Worm (Caenorhabditis elegans): ENCODE data around the gene mks-3.

Gene mks-3

ce11 chrII:7558864-7559263 lies 24.6 kb downstream of the mks-3 start:
- no peak for TF ChIP-seq dox-1 (GFP tag; IDR thresholded peaks at IDR 0.05)
- TF ChIP-seq madf-3 (GFP tag; IDR thresholded peaks at IDR 0.05) = no peak
- no peak for TF ChIP-seq F23B12.7 (tag; optimal IDR thresholded peaks at IDR 0.05; ENCODE audit: insufficient read depth)
- TF ChIP-seq lin-35 (GFP tag; optimal IDR thresholded peaks at IDR 0.05) = no peak
- no peak for TF ChIP-seq hmg-20 (GFP tag; IDR thresholded peaks at IDR 0.05)
- TF ChIP-seq ceh-27 (GFP tag; optimal IDR thresholded peaks at IDR 0.05) = no peak
- TF ChIP-seq tbp1 (GFP tag; optimal IDR thresholded peaks at IDR 0.05) = no peak
- TF ChIP-seq Y56A3A.18 (GFP tag; IDR thresholded peaks at IDR 0.05) = no peak
- TF ChIP-seq unc-130 (GFP tag; optimal IDR thresholded peaks at IDR 0.05) = no peak
- no peak for TF ChIP-seq dpl-1 (GFP tag; optimal IDR thresholded peaks at IDR 0.05)
- no peak for TF ChIP-seq nfyb-1 (GFP tag; IDR thresholded peaks at IDR 0.05)
- TF ChIP-seq C06A6.2 (GFP tag; conservative IDR thresholded peaks at IDR 0.05) = no peak
- TF ChIP-seq ceh-79 (tag; optimal IDR thresholded peaks at IDR 0.05) = no peak
- TF ChIP-seq lsl-1 (GFP tag; optimal IDR thresholded peaks at IDR 0.05) = no peak
- TF ChIP-seq T26A5.8 (tag; optimal IDR thresholded peaks at IDR 0.05) = no peak
- no peak for TF ChIP-seq let-607 (tag; optimal IDR thresholded peaks at IDR 0.05)

ce11 chrII:7557981-7558380 lies 25.5 kb downstream of the mks-3 start:
- TF ChIP-seq snpc-1.1 (tag; optimal IDR thresholded peaks at IDR 0.05; ENCODE audit: insufficient read depth) (no peak), unc-62 (GFP tag; optimal IDR thresholded peaks at IDR 0.05) (peak; percentile 21), nhr-80 (tag; optimal IDR thresholded peaks at IDR 0.05) (peak; percentile 89)

ce11 chrII:7555454-7555853 lies 28.0 kb downstream of the mks-3 start, which contains the start of gene ZK1290.14:
TSS of gene ZK1290.14 (minus strand) at chrII:7555592.
- TF ChIP-seq K12H6.12 (tag; optimal IDR thresholded peaks at IDR 0.05) (no peak), rcor-1 (GFP tag; IDR thresholded peaks at IDR 0.05) (no peak), madf-3 (GFP tag; IDR thresholded peaks at IDR 0.05) (no peak), ceh-91 (GFP tag; IDR thresholded peaks at IDR 0.05) (no peak), bed-1 (GFP tag; IDR thresholded peaks at IDR 0.05) (no peak), attf-3 (GFP tag; conservative IDR thresholded peaks at IDR 0.05) (no peak), atf-7 (tag; optimal IDR thresholded peaks at IDR 0.05) (no peak), ceh-40 (GFP tag; IDR thresholded peaks at IDR 0.05) (no peak), T26A5.8 (tag; optimal IDR thresholded peaks at IDR 0.05) (no peak), F33H1.4 (GFP tag; IDR thresholded peaks at IDR 0.05) (no peak), dox-1 (GFP tag; IDR thresholded peaks at IDR 0.05) (no peak), T07F8.4 (tag; optimal IDR thresholded peaks at IDR 0.05) (no peak), ztf-22 (GFP tag; optimal IDR thresholded peaks at IDR 0.05) (no peak), attf-5 (GFP tag; optimal IDR thresholded peaks at IDR 0.05) (no peak), egrh-3 (GFP tag; IDR thresholded peaks at IDR 0.05) (no peak), ztf-25 (GFP tag; IDR thresholded peaks at IDR 0.05) (no peak), hsf-1 (GFP tag; IDR thresholded peaks at IDR 0.05) (no peak)

- no peak for TF ChIP-seq ztf-3 (GFP tag; optimal IDR thresholded peaks at IDR 0.05)
- TF ChIP-seq madf-10 (tag; optimal IDR thresholded peaks at IDR 0.05) = peak; percentile 36
- TF ChIP-seq lin-40 (tag; optimal IDR thresholded peaks at IDR 0.05) = peak; percentile 2
- 0 out of 2 replicates have a peak, but pooled peaks have one; percentile 13 for TF ChIP-seq nfyb-1 (GFP tag; IDR thresholded peaks at IDR 0.05)
- TF ChIP-seq dox-1 (GFP tag; IDR thresholded peaks at IDR 0.05) = peak; percentile 69
- peak; percentile 23 for TF ChIP-seq nhr-90 (tag; optimal IDR thresholded peaks at IDR 0.05)
- no peak for TF ChIP-seq ztf-18 (tag; optimal IDR thresholded peaks at IDR 0.05)
- TF ChIP-seq dpff-1 (tag; optimal IDR thresholded peaks at IDR 0.05) = no peak
- TF ChIP-seq nhr-80 (tag; optimal IDR thresholded peaks at IDR 0.05) = peak; percentile 97
- peak; percentile 10 for TF ChIP-seq attf-5 (GFP tag; optimal IDR thresholded peaks at IDR 0.05)
- TF ChIP-seq atf-7 (tag; optimal IDR thresholded peaks at IDR 0.05) = peak; percentile 49
- no peak for TF ChIP-seq unc-130 (GFP tag; optimal IDR thresholded peaks at IDR 0.05)
- TF ChIP-seq Y56A3A.18 (GFP tag; IDR thresholded peaks at IDR 0.05) = no peak
- TF ChIP-seq egl-44 (GFP tag; IDR thresholded peaks at IDR 0.05) = no peak
- TF ChIP-seq tbp1 (GFP tag; optimal IDR thresholded peaks at IDR 0.05) = peak; percentile 46
- TF ChIP-seq Y53G8AR.9 (GFP tag; conservative IDR thresholded peaks at IDR 0.05) = 0 out of 2 replicates have a peak, but pooled peaks have one; percentile 44
- TF ChIP-seq let-607 (tag; optimal IDR thresholded peaks at IDR 0.05) = peak in 1 of 2 experiments; percentile 31
- TF ChIP-seq snpc-1.1 (tag; optimal IDR thresholded peaks at IDR 0.05; ENCODE audit: insufficient read depth) = no peak
Measured at ce11 chrII:7554716-7555247, 28.7 kb downstream of the mks-3 start.
